Worm (Caenorhabditis elegans) whole organism, L2 larva: Measurements from ENCODE around the gene osgn-1.

Experiments
- alr-1 ChIP-seq: fragments of 150-350 bp; optimal IDR thresholded peaks from 2 replicates; lab custom pipeline; 2014; ENCODE audit warnings: missing biosample characterization, missing genetic modification characterization
- ama-1 ChIP-seq: fragments of 150-350 bp; optimal IDR thresholded peaks from 2 replicates; lab custom pipeline; 2018; ENCODE audit warnings: inconsistent platforms
- ceh-82 ChIP-seq: fragments of 150-350 bp; optimal IDR thresholded peaks from 2 replicates; lab custom pipeline; 2014; ENCODE audit warnings: missing biosample characterization, missing genetic modification characterization
- elt-1 ChIP-seq: fragments of 150-350 bp; optimal IDR thresholded peaks from 2 replicates; lab custom pipeline; 2014; ENCODE audit warnings: missing biosample characterization, missing genetic modification characterization
- elt-3 ChIP-seq: sonication (generic microtip); optimal IDR thresholded peaks from 2 replicates; lab custom pipeline; 2017; ENCODE audit warnings: missing biosample characterization, missing genetic modification characterization
- fos-1 ChIP-seq: fragments of 150-350 bp; optimal IDR thresholded peaks from 2 replicates; lab custom pipeline; 2014; ENCODE audit warnings: missing biosample characterization, missing genetic modification characterization
- lin-39 ChIP-seq: fragments of 150-350 bp; optimal IDR thresholded peaks from 2 replicates; lab custom pipeline; 2014; ENCODE audit warnings: missing biosample characterization, missing genetic modification reagents, missing genetic modification characterization
- lsy-2 ChIP-seq, 2 experiments: fragments of 150-350 bp in 1 of 2; sonication (generic microtip) in 1 of 2; optimal IDR thresholded peaks; 2 replicates each; lab custom pipeline; 2014 to 2017; ENCODE audit warnings: missing biosample characterization in 2 of 2, missing genetic modification characterization in 2 of 2
- mdl-1 ChIP-seq, 2 experiments: fragments of 150-350 bp in 1 of 2; sonication (generic microtip) in 1 of 2; optimal IDR thresholded peaks; 2 replicates each; lab custom pipeline; 2017; ENCODE audit warnings: missing biosample characterization in 2 of 2, missing genetic modification characterization in 2 of 2
- nhr-12 ChIP-seq: fragments of 150-350 bp; optimal IDR thresholded peaks from 2 replicates; lab custom pipeline; 2014; ENCODE audit warnings: missing biosample characterization, missing genetic modification characterization
- nhr-23 ChIP-seq: fragments of 150-350 bp; optimal IDR thresholded peaks from 2 replicates; lab custom pipeline; 2014; ENCODE audit warnings: missing biosample characterization, missing genetic modification reagents, missing genetic modification characterization
- nhr-77 ChIP-seq: fragments of 150-350 bp; optimal IDR thresholded peaks from 2 replicates; lab custom pipeline; 2014; ENCODE audit warnings: missing biosample characterization, missing genetic modification characterization
- skn-1 ChIP-seq: sonication (generic microtip); optimal IDR thresholded peaks from 2 replicates; lab custom pipeline; 2017; ENCODE audit warnings: missing biosample characterization, missing genetic modification characterization
- zag-1 ChIP-seq: fragments of 150-350 bp; optimal IDR thresholded peaks from 2 replicates; lab custom pipeline; 2014; ENCODE audit warnings: missing biosample characterization, missing genetic modification characterization

ce11 chrIV:4247770-4248169, 40.6 kb downstream of the osgn-1 start, which contains the start of gene ama-1:
- TF ChIP-seq lsy-2 (tag; optimal IDR thresholded peaks at IDR 0.05; lab: Kevin White, UChicago) (no peak), elt-1 (tag; lab: Kevin White, UChicago) (no peak), ama-1 (lab: Kevin White, UChicago) (no peak), fos-1 (tag; lab: Kevin White, UChicago) (no peak), nhr-77 (tag; lab: Kevin White, UChicago) (no peak), zag-1 (tag; lab: Kevin White, UChicago) (no peak), skn-1 (no peak), alr-1 (tag; lab: Kevin White, UChicago) (no peak), lin-39 (tag; lab: Kevin White, UChicago) (no peak), nhr-12 (tag; lab: Kevin White, UChicago) (no peak), elt-3 (no peak), mdl-1 (tag; optimal IDR thresholded peaks at IDR 0.05; lab: Kevin White, UChicago) (no peak), ceh-82 (tag; lab: Kevin White, UChicago) (no peak), nhr-23 (tag; lab: Kevin White, UChicago) (no peak)
